Worm (Caenorhabditis elegans) whole organism, young adult: ENCODE results near the gene F11C7.7.

Experiments
- F52B5.7 ChIP-seq: sonication (generic microtip); optimal IDR thresholded peaks from 2 replicates; lab custom pipeline; 2016; ENCODE audit warnings: mild to moderate bottlenecking, missing genetic modification characterization, missing compliant biosample characterization
- K11D2.4 ChIP-seq: fragments of 200-800 bp; sonication (Bioruptor generic); IDR thresholded peaks from 2 replicates; pipeline ENCODE4 v1.3.6; 2022; ENCODE audit warnings: missing genetic modification reagents, missing genetic modification characterization, missing compliant biosample characterization
- T26A5.8 ChIP-seq: sonication (generic microtip); optimal IDR thresholded peaks from 2 replicates; lab custom pipeline; 2016; ENCODE audit warnings: missing genetic modification characterization, missing compliant biosample characterization
- cebp-1 ChIP-seq, 2 experiments: fragments of 200-800 bp in 1 of 2; sonication (Bioruptor generic) in 1 of 2; sonication (generic microtip) in 1 of 2; IDR thresholded peaks in 1 of 2; optimal IDR thresholded peaks in 1 of 2; 2 replicates each; pipeline versions ENCODE4 v1.3.6 to Lab custom; 2017 to 2022; ENCODE audit warnings: missing compliant biosample characterization in 2 of 2, missing genetic modification characterization in 2 of 2, mild to moderate bottlenecking in 1 of 2, missing genetic modification reagents in 1 of 2, moderate library complexity in 1 of 2
- dpff-1 ChIP-seq: sonication (generic microtip); optimal IDR thresholded peaks from 2 replicates; lab custom pipeline; 2017; ENCODE audit warnings: mild to moderate bottlenecking, missing genetic modification characterization, missing compliant biosample characterization
- ets-4 ChIP-seq: fragments of 200-800 bp; sonication (Bioruptor generic); optimal IDR thresholded peaks from 2 replicates; lab custom pipeline; 2018; ENCODE audit warnings: mild to moderate bottlenecking, missing genetic modification characterization, missing compliant biosample characterization
- hlh-26 ChIP-seq: fragments of 200-800 bp; sonication (Bioruptor generic); conservative IDR thresholded peaks from 2 replicates; pipeline ENCODE4 v1.3.6; 2022; ENCODE audit warnings: missing genetic modification reagents, missing genetic modification characterization, missing compliant biosample characterization
- nfya-1 ChIP-seq: sonication (generic microtip); optimal IDR thresholded peaks from 2 replicates; lab custom pipeline; 2017; ENCODE audit warnings: antibody characterized with exemption, missing compliant biosample characterization, missing genetic modification characterization, borderline replicate concordance; ENCODE audit not compliant: insufficient read depth
- repo-1 ChIP-seq: sonication (generic microtip); optimal IDR thresholded peaks from 2 replicates; lab custom pipeline; 2017; ENCODE audit warnings: mild to moderate bottlenecking, missing genetic modification characterization, missing compliant biosample characterization
- sea-2 ChIP-seq: fragments of 200-800 bp; sonication (Bioruptor generic); IDR thresholded peaks from 2 replicates; pipeline ENCODE4 v1.3.6; 2022; ENCODE audit warnings: missing genetic modification characterization, missing compliant biosample characterization
- snpc-1.1 ChIP-seq: sonication (generic microtip); optimal IDR thresholded peaks from 2 replicates; lab custom pipeline; 2017; ENCODE audit warnings: missing genetic modification characterization, mild to moderate bottlenecking, missing compliant biosample characterization, antibody characterized with exemption, moderate library complexity, missing genotype, missing genetic modification reagents; ENCODE audit not compliant: insufficient read depth
- snpc-4 ChIP-seq, 5 experiments: fragments of 150-350 bp in 1 of 5; sonication (generic microtip) in 4 of 5; optimal IDR thresholded peaks; 2 replicates each; lab custom pipeline; 2014 to 2018; ENCODE audit warnings: missing genetic modification characterization in 5 of 5, missing biosample characterization in 3 of 5, antibody characterized with exemption in 2 of 5, mild to moderate bottlenecking in 2 of 5, missing compliant biosample characterization in 2 of 5, missing genotype in 2 of 5, moderate library complexity in 2 of 5, missing genetic modification reagents in 1 of 5
- unc-130 ChIP-seq: sonication (generic microtip); optimal IDR thresholded peaks from 2 replicates; lab custom pipeline; 2016; ENCODE audit warnings: missing genetic modification reagents, missing genetic modification characterization, missing compliant biosample characterization
- ztf-22 ChIP-seq: fragments of 200-800 bp; sonication (Bioruptor generic); optimal IDR thresholded peaks from 2 replicates; lab custom pipeline; 2018; ENCODE audit warnings: mild to moderate bottlenecking, missing genetic modification characterization, moderate library complexity, missing compliant biosample characterization

DNA sequence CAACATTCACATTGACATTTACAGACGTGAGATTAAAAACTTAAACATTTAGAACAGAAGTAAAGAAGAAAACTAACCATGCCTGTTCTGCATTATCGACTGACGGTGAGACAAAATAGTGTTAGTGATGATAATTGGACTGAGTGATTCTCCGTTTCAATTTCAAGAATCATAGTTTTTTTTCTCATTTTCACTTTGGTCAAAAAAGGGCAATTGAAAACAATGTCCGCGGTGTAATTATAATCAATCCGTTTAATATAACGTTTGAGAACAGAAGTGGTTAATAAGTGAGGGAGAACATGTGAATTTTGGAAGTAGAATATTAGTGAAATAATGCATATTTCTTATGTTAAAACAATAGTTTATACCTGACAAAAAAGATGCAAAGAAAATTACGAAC, 18.7 kb upstream of the F11C7.7 start, which contains the start of gene F10D7.10:
- TF ChIP-seq F52B5.7 (tag; lab: Kevin White, UChicago) (no peak), cebp-1 (GFP tag; IDR thresholded peaks at IDR 0.05; lab: Robert Waterston, UW) (no peak), cebp-1 (tag; optimal IDR thresholded peaks at IDR 0.05; lab: Kevin White, UChicago) (no peak), hlh-26 (no peak), sea-2 (no peak), unc-130 (no peak), dpff-1 (no peak), K11D2.4 (GFP tag; lab: Robert Waterston, UW) (no peak), ets-4 (GFP tag; lab: Kevin White, UChicago) (no peak), snpc-4 (GFP tag; optimal IDR thresholded peaks at IDR 0.05; lab: Kevin White, UChicago) (no peak), snpc-4 (tag; optimal IDR thresholded peaks at IDR 0.05; lab: Kevin White, UChicago) (no peak), nfya-1 (no peak), repo-1 (tag; lab: Kevin White, UChicago) (no peak), ztf-22 (GFP tag; lab: Kevin White, UChicago) (no peak), T26A5.8 (no peak), snpc-1.1 (tag; lab: Kevin White, UChicago) (no peak)
